Worm (Caenorhabditis elegans): ENCODE data around the gene lin-29.
A peak's percentile ranks its signal among the peaks of the same experiment; 100 is the strongest.

Gene lin-29

DNA sequence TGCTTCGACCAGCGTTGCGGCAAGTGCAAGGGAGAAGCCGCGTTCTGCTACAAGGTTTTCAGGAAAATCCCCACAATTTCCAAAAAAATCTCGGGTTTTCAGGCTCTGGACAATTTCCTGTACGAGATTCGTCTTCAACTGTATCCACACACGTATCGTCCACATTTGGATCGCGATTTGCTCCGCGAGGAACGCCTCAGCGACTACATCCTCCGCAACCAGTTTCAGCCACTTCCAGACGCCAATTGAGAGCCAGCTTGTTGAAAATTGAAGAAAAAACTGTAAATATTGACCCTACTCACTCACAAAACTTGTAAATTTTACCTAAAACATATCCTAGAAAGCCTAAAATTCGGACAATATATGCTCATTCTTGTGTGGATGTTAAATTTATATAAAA, 29.7 kb upstream of the lin-29 start (continued):
- TF ChIP-seq B0019.2 (GFP tag; conservative IDR thresholded peaks at IDR 0.05) (no peak), F37B4.10 (GFP tag; IDR thresholded peaks at IDR 0.05) (no peak), hrde-1 (tag; optimal IDR thresholded peaks at IDR 0.05; ENCODE audit: borderline replicate concordance) (peak; percentile 1), T07F8.4 (tag; optimal IDR thresholded peaks at IDR 0.05) (no peak), sea-2 (GFP tag; IDR thresholded peaks at IDR 0.05) (no peak), die-1 (tag; optimal IDR thresholded peaks at IDR 0.05) (peak; percentile 5), nfya-2 (GFP tag; IDR thresholded peaks at IDR 0.05) (0 out of 2 replicates have a peak, but pooled peaks have one; percentile 64), xnd-1 (tag; optimal IDR thresholded peaks at IDR 0.05) (no peak), Y56A3A.18 (GFP tag; IDR thresholded peaks at IDR 0.05) (0 out of 2 replicates have a peak, but pooled peaks have one; percentile 61), hlh-12 (tag; optimal IDR thresholded peaks at IDR 0.05) (no peak), F33H1.4 (GFP tag; IDR thresholded peaks at IDR 0.05) (0 out of 2 replicates have a peak, but pooled peaks have one; percentile 9), zfh-2 (GFP tag; conservative IDR thresholded peaks at IDR 0.05) (0 out of 2 replicates have a peak, but pooled peaks have one; percentile 23), attf-5 (GFP tag; optimal IDR thresholded peaks at IDR 0.05) (peak; percentile 42), cebp-2 (GFP tag; IDR thresholded peaks at IDR 0.05) (no peak), nfyb-1 (GFP tag; IDR thresholded peaks at IDR 0.05) (peak; percentile 60), ama-1 (optimal IDR thresholded peaks at IDR 0.05) (peak; percentile 30), ama-1 (GFP tag; optimal IDR thresholded peaks at IDR 0.05) (no peak), lin-40 (tag; optimal IDR thresholded peaks at IDR 0.05) (no peak), Y95B8A.8 (GFP tag; IDR thresholded peaks at IDR 0.05) (no peak), lsl-1 (GFP tag; optimal IDR thresholded peaks at IDR 0.05) (no peak), madf-3 (GFP tag; IDR thresholded peaks at IDR 0.05) (0 out of 2 replicates have a peak, but pooled peaks have one; percentile 15)

DNA sequence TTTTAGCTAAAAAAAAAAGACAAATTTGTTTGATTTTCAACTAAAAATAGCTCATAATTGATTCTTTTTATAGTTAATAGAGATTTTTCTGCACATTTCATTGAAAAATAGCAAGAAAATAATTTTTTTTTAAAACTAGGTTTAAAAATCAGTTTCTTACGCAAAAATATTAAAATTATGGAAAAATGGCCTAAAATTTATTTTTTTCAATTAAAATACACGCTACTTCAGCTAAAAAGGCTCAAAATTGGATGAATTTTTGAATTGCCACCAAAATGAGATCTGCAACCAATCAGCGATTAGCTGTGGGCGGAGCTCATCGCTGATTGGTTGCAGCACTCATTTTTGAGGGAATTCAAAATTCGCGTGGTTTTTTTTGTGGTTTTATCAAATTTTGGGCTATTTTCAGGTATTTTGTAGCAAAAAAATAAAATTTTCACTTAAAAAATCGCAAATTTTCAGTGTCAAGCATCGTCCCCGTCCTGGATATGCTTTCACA, 28.0 kb upstream of the lin-29 start:
- no peak for TF ChIP-seq xnd-1 (tag; optimal IDR thresholded peaks at IDR 0.05)
- TF ChIP-seq attf-3 (GFP tag; conservative IDR thresholded peaks at IDR 0.05): no peak
- no peak for TF ChIP-seq ceh-27 (GFP tag; optimal IDR thresholded peaks at IDR 0.05)
- TF ChIP-seq rcor-1 (GFP tag; IDR thresholded peaks at IDR 0.05): no peak
- no peak for TF ChIP-seq ets-4 (GFP tag; optimal IDR thresholded peaks at IDR 0.05)
- TF ChIP-seq F10E7.11 (tag; optimal IDR thresholded peaks at IDR 0.05): no peak
- no peak for TF ChIP-seq snpc-3.4 (tag; optimal IDR thresholded peaks at IDR 0.05)
- no peak for TF ChIP-seq unc-130 (GFP tag; optimal IDR thresholded peaks at IDR 0.05)
- 0 out of 2 replicates have a peak, but pooled peaks have one; percentile 41 for TF ChIP-seq nfya-2 (GFP tag; IDR thresholded peaks at IDR 0.05)
- no peak for TF ChIP-seq lsl-1 (GFP tag; optimal IDR thresholded peaks at IDR 0.05)
- TF ChIP-seq ceh-79 (tag; optimal IDR thresholded peaks at IDR 0.05): no peak
- TF ChIP-seq madf-3 (GFP tag; IDR thresholded peaks at IDR 0.05): no peak
- peak; percentile 94 for TF ChIP-seq nfyb-1 (GFP tag; IDR thresholded peaks at IDR 0.05)

DNA sequence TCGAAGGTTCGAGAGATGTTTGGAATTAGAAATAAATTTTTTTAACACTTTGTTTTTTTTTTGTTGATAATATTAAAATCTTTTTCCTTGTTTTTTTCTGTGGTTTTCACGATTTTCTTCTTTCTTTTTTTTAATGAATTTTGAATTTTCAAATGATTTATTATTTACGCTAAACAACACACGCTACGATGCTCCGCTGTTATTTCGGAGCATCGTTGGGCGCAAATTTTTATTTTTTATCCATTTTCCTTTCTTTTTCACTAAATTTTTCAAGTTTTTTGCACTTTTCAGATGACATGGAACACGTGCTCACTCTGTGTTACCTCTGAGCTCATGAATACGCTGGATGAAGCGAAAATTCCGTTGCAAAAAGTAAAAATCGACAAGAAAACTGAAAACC, 26.9 kb upstream of the lin-29 start, which contains the start of the genes W03C9.1 and W03C9.2:
W03C9.1 (minus strand) TSS at position 46 of the 400 bp plus-strand sequence.
W03C9.2 (plus strand) TSS at position 286 of the 400 bp plus-strand sequence.
- TF ChIP-seq chd-7 (tag; optimal IDR thresholded peaks at IDR 0.05) (no peak), ets-4 (GFP tag; optimal IDR thresholded peaks at IDR 0.05) (no peak), attf-3 (GFP tag; conservative IDR thresholded peaks at IDR 0.05) (peak; percentile 81)

DNA sequence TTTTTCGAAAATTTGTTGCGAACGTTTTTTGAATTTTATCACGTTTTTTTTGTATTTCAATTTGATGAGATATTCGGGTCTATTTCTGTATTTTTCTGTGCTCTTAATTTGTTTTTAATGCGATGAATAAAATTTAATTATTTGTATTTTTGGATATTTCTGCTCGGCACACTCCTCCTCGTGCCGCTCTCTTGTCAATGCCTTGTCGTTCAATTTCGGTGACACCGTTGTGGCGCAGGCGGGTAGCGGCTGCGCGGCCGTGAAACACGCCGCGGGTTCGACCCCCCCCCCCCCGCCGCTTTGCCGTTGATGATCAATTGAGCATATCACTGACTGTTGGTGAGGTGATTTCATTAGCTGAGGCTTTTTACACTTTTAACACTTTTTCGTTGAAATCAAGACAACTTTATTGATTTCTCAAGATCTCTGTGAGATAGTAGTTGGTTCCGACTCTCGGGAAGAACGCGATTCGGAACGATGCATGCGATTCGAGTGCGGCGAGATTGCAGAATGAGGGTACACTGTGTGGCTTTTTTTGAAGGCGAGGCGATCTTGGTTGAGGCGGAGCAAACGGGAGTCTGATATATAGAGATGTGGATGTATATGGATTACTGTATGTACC, 25.6 kb upstream of the lin-29 start:
- TF ChIP-seq F52B5.7 (tag; optimal IDR thresholded peaks at IDR 0.05): peak; percentile 99
- TF ChIP-seq T07F8.4 (tag; optimal IDR thresholded peaks at IDR 0.05): peak; percentile 95
- peak; percentile 97 for TF ChIP-seq tbx-9 (tag; optimal IDR thresholded peaks at IDR 0.05; ENCODE audit: borderline replicate concordance)
- TF ChIP-seq chd-7 (tag; optimal IDR thresholded peaks at IDR 0.05): peak; percentile 98
- peak; percentile 87 for TF ChIP-seq B0019.2 (GFP tag; conservative IDR thresholded peaks at IDR 0.05)
- TF ChIP-seq mes-4 (tag; optimal IDR thresholded peaks at IDR 0.05): peak; percentile 95
- peak; percentile 96 for TF ChIP-seq Y56A3A.18 (GFP tag; IDR thresholded peaks at IDR 0.05)
- TF ChIP-seq ceh-100 (GFP tag; IDR thresholded peaks at IDR 0.05): peak; percentile 89
- peak; percentile 96 for TF ChIP-seq ekl-4 (GFP tag; IDR thresholded peaks at IDR 0.05)
- TF ChIP-seq pbrm-1 (GFP tag; IDR thresholded peaks at IDR 0.05): peak; percentile 93
- TF ChIP-seq lsl-1 (GFP tag; optimal IDR thresholded peaks at IDR 0.05): peak; percentile 86
- peak; percentile 95 for TF ChIP-seq aptf-3 (GFP tag; IDR thresholded peaks at IDR 0.05)
- peak; percentile 92 for TF ChIP-seq B0035.1 (tag; optimal IDR thresholded peaks at IDR 0.05)
- TF ChIP-seq attf-3 (GFP tag; conservative IDR thresholded peaks at IDR 0.05): peak; percentile 85
- peak; percentile 99 for TF ChIP-seq fkh-3 (tag; optimal IDR thresholded peaks at IDR 0.05)
- peak; percentile 96 for TF ChIP-seq ceh-27 (GFP tag; optimal IDR thresholded peaks at IDR 0.05)
- TF ChIP-seq hsf-1 (GFP tag; IDR thresholded peaks at IDR 0.05): peak; percentile 82
- TF ChIP-seq hmg-20 (GFP tag; IDR thresholded peaks at IDR 0.05): peak; percentile 91
- TF ChIP-seq ztf-28 (GFP tag; IDR thresholded peaks at IDR 0.05): peak; percentile 98

All from whole organism, young adult.